Worm (Caenorhabditis elegans) whole organism, L3 larva: ENCODE measurements around the gene Y45G5AM.5.

Experiments
- R02D3.7 ChIP-seq: fragments of 150-350 bp; optimal IDR thresholded peaks from 2 replicates; lab custom pipeline; 2014; ENCODE audit warnings: missing biosample characterization, missing genetic modification characterization
- ceh-82 ChIP-seq: fragments of 150-350 bp; optimal IDR thresholded peaks from 2 replicates; lab custom pipeline; 2014; ENCODE audit warnings: missing biosample characterization, missing genetic modification characterization
- fkh-10 ChIP-seq: sonication (generic microtip); optimal IDR thresholded peaks from 2 replicates; lab custom pipeline; 2017; ENCODE audit warnings: missing biosample characterization, missing genetic modification reagents, missing genetic modification characterization
- hmg-11 ChIP-seq: sonication (generic microtip); optimal IDR thresholded peaks from 2 replicates; lab custom pipeline; 2016; ENCODE audit warnings: missing genetic modification characterization, missing compliant biosample characterization
- jun-1 ChIP-seq: fragments of 150-350 bp; optimal IDR thresholded peaks from 2 replicates; lab custom pipeline; 2014; ENCODE audit warnings: missing biosample characterization, missing genetic modification reagents, missing genetic modification characterization
- mdl-1 ChIP-seq: fragments of 150-350 bp; optimal IDR thresholded peaks from 2 replicates; lab custom pipeline; 2014; ENCODE audit warnings: missing biosample characterization, missing genetic modification characterization
- nhr-28 ChIP-seq: fragments of 150-350 bp; optimal IDR thresholded peaks from 2 replicates; lab custom pipeline; 2014; ENCODE audit warnings: missing biosample characterization, missing genetic modification characterization
- snpc-4 ChIP-seq: fragments of 150-350 bp; optimal IDR thresholded peaks from 2 replicates; lab custom pipeline; 2014; ENCODE audit warnings: missing biosample characterization, missing genetic modification characterization
- unc-62 ChIP-seq: fragments of 150-350 bp; sonication (generic microtip); optimal IDR thresholded peaks from 4 replicates; lab custom pipeline; 2014; ENCODE audit warnings: missing biosample characterization, missing genetic modification reagents, missing genetic modification characterization
- ztf-4 ChIP-seq: fragments of 150-350 bp; optimal IDR thresholded peaks from 2 replicates; lab custom pipeline; 2014; ENCODE audit warnings: missing biosample characterization, missing genetic modification characterization

- TF ChIP-seq jun-1 (tag; lab: Kevin White, UChicago) (no peak), mdl-1 (tag; lab: Kevin White, UChicago) (no peak), R02D3.7 (no peak), fkh-10 (GFP tag; lab: Kevin White, UChicago) (no peak), unc-62 (GFP tag; lab: Kevin White, UChicago) (no peak), ceh-82 (no peak), ztf-4 (tag; lab: Kevin White, UChicago) (no peak), nhr-28 (tag; lab: Kevin White, UChicago) (no peak), hmg-11 (tag; lab: Kevin White, UChicago) (no peak), snpc-4 (no peak)
Measured at ce11 chrV:4204421-4204820, 44.2 kb downstream of the Y45G5AM.5 start, which contains the start of gene H43I07.1.
